Worm (Caenorhabditis elegans) whole organism, early embryonic: ENCODE measurements around the gene F34D10.4.

Experiments used
- ama-1 ChIP-seq: fragments of 150-350 bp; optimal IDR thresholded peaks from 2 replicates; lab custom pipeline; 2014
- flt-1 ChIP-seq: fragments of 200-800 bp; sonication (Bioruptor generic); IDR thresholded peaks from 2 replicates; pipeline ENCODE4 v1.3.6; 2022; ENCODE audit warnings: missing genetic modification characterization, missing compliant biosample characterization
- tbx-37 ChIP-seq: fragments of 200-800 bp; sonication (Bioruptor generic); conservative IDR thresholded peaks from 2 replicates; pipeline ENCODE4 v1.3.6; 2022; ENCODE audit warnings: missing genetic modification reagents, missing genetic modification characterization, missing compliant biosample characterization

ce11 chrIII:3706586-3706985 lies 29.8 kb upstream of the F34D10.4 start, which contains the start of gene dph-1:
- TF ChIP-seq ama-1 (lab: Kevin White, UChicago) (no peak), flt-1 (no peak), tbx-37 (GFP tag; lab: Robert Waterston, UW) (no peak)
